Worm (Caenorhabditis elegans) whole organism, L3 larva: Measurements from ENCODE around the gene T09A5.4.

Source experiments
- R02D3.7 ChIP-seq: fragments of 150-350 bp; optimal IDR thresholded peaks from 2 replicates; lab custom pipeline; 2014; ENCODE audit warnings: missing biosample characterization, missing genetic modification characterization
- aly-2 ChIP-seq: fragments of 150-350 bp; optimal IDR thresholded peaks from 2 replicates; lab custom pipeline; 2014; ENCODE audit warnings: missing biosample characterization, missing genetic modification characterization
- ama-1 ChIP-seq: fragments of 150-350 bp; optimal IDR thresholded peaks from 2 replicates; lab custom pipeline; 2018
- ceh-16 ChIP-seq: sonication (generic microtip); optimal IDR thresholded peaks from 2 replicates; lab custom pipeline; 2017; ENCODE audit warnings: missing biosample characterization, missing genetic modification characterization
- ceh-28 ChIP-seq: fragments of 150-350 bp; optimal IDR thresholded peaks from 2 replicates; lab custom pipeline; 2014; ENCODE audit warnings: missing biosample characterization, missing genetic modification reagents, missing genetic modification characterization
- ceh-9 ChIP-seq: sonication (generic microtip); optimal IDR thresholded peaks from 2 replicates; lab custom pipeline; 2018; ENCODE audit warnings: missing biosample characterization, missing genetic modification characterization
- egl-27 ChIP-seq: sonication (generic microtip); optimal IDR thresholded peaks from 4 replicates; lab custom pipeline; 2017; ENCODE audit warnings: missing biosample characterization, missing genetic modification reagents, missing genetic modification characterization
- egl-5 ChIP-seq: fragments of 150-350 bp; optimal IDR thresholded peaks from 2 replicates; lab custom pipeline; 2017; ENCODE audit warnings: missing biosample characterization, missing genetic modification reagents, missing genetic modification characterization, inconsistent platforms
- elt-1 ChIP-seq: fragments of 150-350 bp; optimal IDR thresholded peaks from 2 replicates; lab custom pipeline; 2014; ENCODE audit warnings: missing biosample characterization, missing genetic modification characterization
- elt-3 ChIP-seq, 3 experiments: fragments of 150-350 bp in 1 of 3; sonication (generic microtip) in 2 of 3; optimal IDR thresholded peaks; 2 replicates in 2 of 3; 4 replicates in 1 of 3; lab custom pipeline; 2014 to 2017; ENCODE audit warnings: missing biosample characterization in 3 of 3, missing genetic modification characterization in 3 of 3
- eor-1 ChIP-seq, 2 experiments: fragments of 150-350 bp; optimal IDR thresholded peaks; 2 replicates each; lab custom pipeline; 2014 to 2018; ENCODE audit warnings: missing biosample characterization in 2 of 2, missing genetic modification characterization in 2 of 2
- fkh-10 ChIP-seq: sonication (generic microtip); optimal IDR thresholded peaks from 2 replicates; lab custom pipeline; 2017; ENCODE audit warnings: missing biosample characterization, missing genetic modification reagents, missing genetic modification characterization
- fkh-2 ChIP-seq: fragments of 150-350 bp; optimal IDR thresholded peaks from 2 replicates; lab custom pipeline; 2014; ENCODE audit warnings: missing biosample characterization, missing genetic modification reagents, missing genetic modification characterization
- fos-1 ChIP-seq: fragments of 150-350 bp; optimal IDR thresholded peaks from 2 replicates; lab custom pipeline; 2014; ENCODE audit warnings: missing biosample characterization, missing genetic modification characterization
- hmg-11 ChIP-seq: sonication (generic microtip); optimal IDR thresholded peaks from 2 replicates; lab custom pipeline; 2016; ENCODE audit warnings: missing genetic modification characterization, missing compliant biosample characterization
- jun-1 ChIP-seq: fragments of 150-350 bp; optimal IDR thresholded peaks from 2 replicates; lab custom pipeline; 2014; ENCODE audit warnings: missing biosample characterization, missing genetic modification reagents, missing genetic modification characterization
- lin-15B ChIP-seq: fragments of 150-350 bp; optimal IDR thresholded peaks from 2 replicates; lab custom pipeline; 2014; ENCODE audit warnings: missing biosample characterization, missing genetic modification characterization
- lin-39 ChIP-seq: fragments of 150-350 bp; optimal IDR thresholded peaks from 2 replicates; lab custom pipeline; 2018; ENCODE audit warnings: missing biosample characterization, missing genetic modification reagents, missing genetic modification characterization
- mml-1 ChIP-seq: fragments of 150-350 bp; sonication (generic microtip); optimal IDR thresholded peaks from 3 replicates; lab custom pipeline; 2014; ENCODE audit warnings: missing biosample characterization, missing genetic modification characterization
- nfya-1 ChIP-seq: sonication (generic microtip); optimal IDR thresholded peaks from 2 replicates; lab custom pipeline; 2017; ENCODE audit warnings: missing genetic modification characterization, mild to moderate bottlenecking, missing compliant biosample characterization, antibody characterized with exemption, moderate library complexity; ENCODE audit not compliant: insufficient read depth
- nhr-11 ChIP-seq: fragments of 150-350 bp; optimal IDR thresholded peaks from 2 replicates; lab custom pipeline; 2014; ENCODE audit warnings: missing biosample characterization, missing genetic modification characterization
- nhr-12 ChIP-seq: fragments of 150-350 bp; optimal IDR thresholded peaks from 2 replicates; lab custom pipeline; 2014; ENCODE audit warnings: missing biosample characterization, missing genetic modification characterization
- nhr-23 ChIP-seq: fragments of 150-350 bp; optimal IDR thresholded peaks from 2 replicates; lab custom pipeline; 2014; ENCODE audit warnings: missing biosample characterization, missing genetic modification reagents, missing genetic modification characterization
- nhr-237 ChIP-seq: fragments of 150-350 bp; optimal IDR thresholded peaks from 2 replicates; lab custom pipeline; 2014; ENCODE audit warnings: missing biosample characterization, missing genetic modification characterization
- nhr-25 ChIP-seq: sonication (generic microtip); optimal IDR thresholded peaks from 2 replicates; lab custom pipeline; 2017; ENCODE audit warnings: missing biosample characterization, missing genetic modification characterization
- nhr-43 ChIP-seq: sonication (generic microtip); optimal IDR thresholded peaks from 2 replicates; lab custom pipeline; 2016; ENCODE audit warnings: mild to moderate bottlenecking, missing genetic modification characterization, missing compliant biosample characterization; ENCODE audit not compliant: poor library complexity, severe bottlenecking
- nhr-67 ChIP-seq: fragments of 150-350 bp; optimal IDR thresholded peaks from 2 replicates; lab custom pipeline; 2014; ENCODE audit warnings: missing biosample characterization, missing genetic modification characterization
- nhr-76 ChIP-seq: fragments of 150-350 bp; sonication (generic microtip); optimal IDR thresholded peaks from 5 replicates; lab custom pipeline; 2014; ENCODE audit warnings: missing biosample characterization, missing genetic modification characterization
- nhr-77 ChIP-seq: fragments of 150-350 bp; optimal IDR thresholded peaks from 2 replicates; lab custom pipeline; 2014; ENCODE audit warnings: missing biosample characterization, missing genetic modification characterization
- pha-4 ChIP-seq: fragments of 150-350 bp; optimal IDR thresholded peaks from 2 replicates; lab custom pipeline; 2014; ENCODE audit warnings: missing biosample characterization, missing genetic modification reagents, missing genetic modification characterization
- pqm-1 ChIP-seq: fragments of 150-350 bp; optimal IDR thresholded peaks from 2 replicates; lab custom pipeline; 2017; ENCODE audit warnings: missing biosample characterization, missing genetic modification characterization, inconsistent platforms
- sea-2 ChIP-seq: fragments of 150-350 bp; sonication (generic microtip); optimal IDR thresholded peaks from 4 replicates; lab custom pipeline; 2014; ENCODE audit warnings: missing biosample characterization, missing genetic modification reagents, missing genetic modification characterization
- skn-1 ChIP-seq: fragments of 150-350 bp; optimal IDR thresholded peaks from 2 replicates; lab custom pipeline; 2014; ENCODE audit warnings: missing biosample characterization, missing genetic modification characterization
- tbx-2 ChIP-seq: sonication (generic microtip); optimal IDR thresholded peaks from 2 replicates; lab custom pipeline; 2016; ENCODE audit warnings: mild to moderate bottlenecking, missing genetic modification characterization, missing compliant biosample characterization
- unc-39 ChIP-seq: sonication (generic microtip); optimal IDR thresholded peaks from 4 replicates; lab custom pipeline; 2017; ENCODE audit warnings: missing biosample characterization, missing genetic modification characterization
- unc-62 ChIP-seq: fragments of 150-350 bp; sonication (generic microtip); optimal IDR thresholded peaks from 4 replicates; lab custom pipeline; 2014; ENCODE audit warnings: missing biosample characterization, missing genetic modification reagents, missing genetic modification characterization
- zag-1 ChIP-seq: fragments of 150-350 bp; optimal IDR thresholded peaks from 2 replicates; lab custom pipeline; 2014; ENCODE audit warnings: missing biosample characterization, missing genetic modification characterization
- ztf-11 ChIP-seq: fragments of 150-350 bp; optimal IDR thresholded peaks from 2 replicates; lab custom pipeline; 2014; ENCODE audit warnings: missing biosample characterization, missing genetic modification characterization

Gene T09A5.4

DNA sequence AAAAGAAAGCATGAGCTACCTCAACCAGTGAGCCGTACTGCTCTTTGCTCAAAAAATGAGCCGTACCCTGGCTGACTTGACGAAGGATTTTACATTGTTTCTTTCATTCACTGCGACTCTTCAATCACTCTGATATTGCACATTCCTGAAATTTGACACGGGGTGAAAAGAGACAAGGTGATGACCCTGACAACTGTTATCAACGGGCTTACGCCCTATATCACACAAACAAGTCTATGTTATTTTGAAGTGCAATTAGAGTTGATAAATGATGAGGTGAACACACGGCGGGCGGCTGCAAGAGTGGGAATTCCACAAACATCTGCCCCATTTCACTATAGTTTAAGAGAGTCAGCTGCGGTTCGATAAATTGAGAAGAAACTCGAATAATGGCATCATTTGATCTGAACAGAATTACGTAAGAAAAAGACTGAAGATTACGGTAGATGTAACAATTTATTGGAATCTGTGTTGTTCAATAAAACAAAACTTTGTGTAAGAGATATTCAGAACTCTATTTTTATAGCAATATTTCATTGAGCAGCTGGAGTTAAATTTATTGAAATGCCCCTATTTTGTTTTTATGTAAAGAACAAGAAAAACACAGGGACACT lies 9.3 kb upstream of the T09A5.4 start:
- TF ChIP-seq nhr-67 (tag; lab: Kevin White, UChicago): no peak
- TF ChIP-seq tbx-2: no peak
- TF ChIP-seq ceh-9 (tag; lab: Kevin White, UChicago): no peak
- TF ChIP-seq skn-1 (tag; lab: Kevin White, UChicago): no peak
- no peak for TF ChIP-seq ceh-16
- TF ChIP-seq nhr-11: peak; percentile 37
- no peak for TF ChIP-seq ztf-11 (tag; lab: Kevin White, UChicago)
- peak; percentile 47 for TF ChIP-seq unc-62 (GFP tag; lab: Kevin White, UChicago)
- TF ChIP-seq nhr-76 (tag; lab: Kevin White, UChicago): no peak
- peak; percentile 12 for TF ChIP-seq nfya-1 (tag; lab: Kevin White, UChicago)
- TF ChIP-seq nhr-77 (tag; lab: Kevin White, UChicago): no peak
- TF ChIP-seq lin-15B: no peak
- peak; percentile 80 for TF ChIP-seq egl-5 (tag; lab: Kevin White, UChicago)
- no peak for TF ChIP-seq nhr-25 (tag; lab: Kevin White, UChicago)
- TF ChIP-seq lin-39 (tag; lab: Kevin White, UChicago): peak; percentile 59
- no peak for TF ChIP-seq zag-1 (tag; lab: Kevin White, UChicago)

DNA sequence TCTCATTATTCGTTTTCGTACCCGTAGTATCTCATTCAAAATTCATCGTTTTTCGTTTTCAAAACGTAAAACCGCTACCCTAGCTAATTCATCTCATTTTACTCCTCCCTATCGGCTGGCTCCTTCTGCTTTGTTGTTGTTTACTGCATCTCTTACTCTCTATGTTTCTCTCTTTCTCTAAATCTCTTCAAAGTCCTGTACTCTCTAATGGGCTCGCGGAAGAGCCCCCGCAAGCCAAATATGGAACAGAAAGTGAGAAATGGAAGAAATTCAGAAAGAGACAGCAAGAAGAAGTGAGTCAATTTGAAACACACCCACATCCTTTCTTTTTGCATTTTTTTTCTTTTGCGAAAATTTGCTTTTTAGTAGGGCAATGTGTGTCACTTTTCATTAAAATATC lies 7.3 kb upstream of the T09A5.4 start:
- TF ChIP-seq fos-1 (tag; lab: Kevin White, UChicago): no peak
- TF ChIP-seq ama-1 (lab: Kevin White, UChicago): no peak
- no peak for TF ChIP-seq aly-2 (tag; lab: Kevin White, UChicago)
- no peak for TF ChIP-seq unc-39 (tag; lab: Kevin White, UChicago)
- TF ChIP-seq nfya-1 (tag; lab: Kevin White, UChicago): peak; percentile 46
- TF ChIP-seq lin-39 (tag; lab: Kevin White, UChicago): peak; percentile 91
- TF ChIP-seq pha-4: peak; percentile 1
- peak; percentile 51 for TF ChIP-seq fkh-2 (tag; lab: Kevin White, UChicago)
- peak; percentile 5 for TF ChIP-seq sea-2

DNA sequence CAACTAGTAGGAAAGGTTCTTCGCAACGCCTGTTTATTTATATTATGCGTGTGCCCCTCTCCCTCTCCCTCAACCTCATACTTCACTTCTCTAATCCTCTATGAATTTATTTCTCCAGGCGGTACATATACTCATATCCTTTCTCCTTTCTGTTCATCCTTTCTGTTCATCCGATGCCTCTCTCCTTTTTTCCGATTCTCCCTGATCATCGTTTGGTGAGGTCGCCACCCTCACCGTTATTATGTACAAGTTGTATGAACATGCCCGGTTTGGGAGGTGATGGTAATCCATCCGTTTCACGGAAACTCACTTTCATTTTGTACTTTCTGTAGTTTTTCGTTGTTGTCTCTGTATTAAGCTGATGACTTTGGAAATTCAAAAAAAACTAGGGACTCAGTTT lies 6.3 kb upstream of the T09A5.4 start:
- TF ChIP-seq aly-2 (tag; lab: Kevin White, UChicago) (no peak), nfya-1 (tag; lab: Kevin White, UChicago) (peak; percentile 1), nhr-23 (tag; lab: Kevin White, UChicago) (peak; percentile 25)

DNA sequence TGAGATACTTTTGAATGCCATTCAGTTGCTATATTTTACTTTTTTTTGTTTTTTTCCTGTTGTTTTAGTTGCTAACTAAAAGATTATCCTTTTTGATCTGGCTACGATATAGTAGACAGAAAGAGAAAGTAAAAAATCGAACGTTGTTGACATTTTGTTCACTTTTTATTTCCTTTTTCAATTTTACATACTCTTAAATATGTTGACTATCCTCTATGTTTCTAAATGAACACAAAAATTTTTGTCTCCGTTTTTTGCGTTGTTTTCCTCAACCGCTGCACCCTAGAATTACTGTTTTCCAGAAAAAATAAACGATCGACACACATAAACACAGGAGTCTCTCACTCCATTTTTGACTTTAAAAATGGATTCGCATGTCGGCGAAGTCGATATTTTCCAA lies 3.9 kb upstream of the T09A5.4 start, which contains the start of gene klp-3:
Gene klp-3, plus strand, starts transcription at position 301 of the 400 bp plus-strand sequence.
- TF ChIP-seq aly-2 (tag; lab: Kevin White, UChicago) (no peak), elt-1 (tag; lab: Kevin White, UChicago) (no peak), egl-5 (tag; lab: Kevin White, UChicago) (no peak), sea-2 (no peak), nhr-77 (tag; lab: Kevin White, UChicago) (no peak), nhr-237 (tag; lab: Kevin White, UChicago) (no peak), unc-39 (tag; lab: Kevin White, UChicago) (no peak), pqm-1 (tag; lab: Kevin White, UChicago) (no peak), nhr-23 (tag; lab: Kevin White, UChicago) (no peak), nhr-67 (tag; lab: Kevin White, UChicago) (no peak), lin-15B (no peak), nhr-11 (no peak), nhr-43 (tag; lab: Kevin White, UChicago) (no peak), R02D3.7 (tag; lab: Kevin White, UChicago) (no peak), fkh-10 (GFP tag; lab: Kevin White, UChicago) (no peak)

DNA sequence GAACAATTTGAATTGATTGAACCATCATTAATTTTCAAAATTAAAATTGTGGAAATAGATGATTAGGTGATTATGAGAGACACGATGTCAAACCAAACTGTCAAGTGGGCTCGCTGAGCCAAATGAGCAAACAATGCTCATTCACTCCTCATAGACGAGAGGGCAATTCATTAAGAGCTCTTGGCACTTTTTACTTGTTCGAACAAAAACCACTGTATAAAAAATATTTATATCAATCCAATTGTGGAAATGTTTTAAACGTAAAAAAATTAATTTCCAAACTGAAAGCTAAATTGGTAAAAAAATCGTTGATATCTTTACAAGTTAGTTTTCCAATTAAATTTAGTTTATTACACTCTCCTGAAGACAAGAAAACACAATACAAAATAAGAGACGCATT lies 3.7 kb downstream of the T09A5.4 start, which contains the start of gene acr-7:
Gene acr-7, minus strand, starts transcription at position 101 of the 400 bp plus-strand sequence.
- TF ChIP-seq nhr-11 (no peak), ceh-28 (tag; lab: Kevin White, UChicago) (no peak), nhr-23 (tag; lab: Kevin White, UChicago) (no peak), mml-1 (tag; lab: Kevin White, UChicago) (no peak), egl-5 (tag; lab: Kevin White, UChicago) (no peak), lin-15B (no peak), nhr-25 (tag; lab: Kevin White, UChicago) (no peak), eor-1 (tag; optimal IDR thresholded peaks at IDR 0.05; lab: Kevin White, UChicago) (no peak), elt-3 (tag; optimal IDR thresholded peaks at IDR 0.05; lab: Kevin White, UChicago) (no peak), jun-1 (tag; lab: Kevin White, UChicago) (no peak), unc-39 (tag; lab: Kevin White, UChicago) (no peak), tbx-2 (no peak), elt-1 (tag; lab: Kevin White, UChicago) (no peak), nhr-76 (tag; lab: Kevin White, UChicago) (no peak), nhr-12 (no peak), fkh-10 (GFP tag; lab: Kevin White, UChicago) (no peak), egl-27 (tag; lab: Kevin White, UChicago) (no peak), ama-1 (lab: Kevin White, UChicago) (no peak), hmg-11 (no peak)
